Worm (Caenorhabditis elegans): ENCODE results near the gene C33H5.16.

C33H5.16 gene

DNA sequence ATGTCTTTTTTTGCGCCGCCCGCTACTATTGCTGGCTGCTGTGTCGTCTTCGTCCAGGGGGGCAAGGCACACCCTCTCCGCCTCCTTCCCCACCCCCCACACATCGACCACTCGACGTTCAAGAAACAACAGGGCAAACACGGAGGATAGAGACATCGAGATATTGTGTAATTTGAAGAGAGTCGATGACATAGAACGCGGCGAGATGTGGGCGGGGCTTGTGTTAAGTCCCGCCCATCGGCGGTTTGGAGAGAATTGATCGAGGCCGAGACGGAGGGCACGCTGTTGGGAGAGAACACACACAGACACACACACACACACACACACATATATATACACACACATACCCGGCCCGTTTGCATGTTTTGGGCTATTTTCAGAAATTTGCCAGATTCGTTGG, 42.4 kb upstream of the C33H5.16 start (continued):
- TF ChIP-seq atf-7 (tag; optimal IDR thresholded peaks at IDR 0.05) (peak; percentile 33), nhr-179 (tag; optimal IDR thresholded peaks at IDR 0.05) (no peak), rpc-1 (optimal IDR thresholded peaks at IDR 0.05) (no peak), rpc-1 (tag; optimal IDR thresholded peaks at IDR 0.05) (no peak), somi-1 (GFP tag; optimal IDR thresholded peaks at IDR 0.05) (peak; percentile 5), rec-8 (tag; optimal IDR thresholded peaks at IDR 0.05) (no peak), lin-35 (GFP tag; optimal IDR thresholded peaks at IDR 0.05) (peak in 1 of 3 experiments; percentile 58), F57C9.4 (tag; optimal IDR thresholded peaks at IDR 0.05) (no peak), ztf-18 (tag; optimal IDR thresholded peaks at IDR 0.05) (peak; percentile 39), hlh-26 (GFP tag; conservative IDR thresholded peaks at IDR 0.05) (no peak), madf-6 (GFP tag; IDR thresholded peaks at IDR 0.05) (no peak), ceh-40 (GFP tag; IDR thresholded peaks at IDR 0.05) (no peak), nhr-120 (GFP tag; IDR thresholded peaks at IDR 0.05) (no peak), K12H6.12 (tag; optimal IDR thresholded peaks at IDR 0.05) (peak; percentile 79), ZK185.1 (tag; optimal IDR thresholded peaks at IDR 0.05; ENCODE audit: poor library complexity, severe bottlenecking) (peak; percentile 27), sptf-2 (GFP tag; optimal IDR thresholded peaks at IDR 0.05) (no peak), snpc-1.3 (tag; optimal IDR thresholded peaks at IDR 0.05; ENCODE audit: insufficient read depth) (no peak), unc-62 (GFP tag; optimal IDR thresholded peaks at IDR 0.05) (no peak), die-1 (tag; optimal IDR thresholded peaks at IDR 0.05) (peak; percentile 53), nfya-2 (GFP tag; IDR thresholded peaks at IDR 0.05) (no peak), B0261.1 (tag; optimal IDR thresholded peaks at IDR 0.05) (no peak), ets-4 (GFP tag; optimal IDR thresholded peaks at IDR 0.05) (no peak), mcd-1 (GFP tag; IDR thresholded peaks at IDR 0.05) (peak; percentile 67), ceh-91 (GFP tag; IDR thresholded peaks at IDR 0.05) (no peak), cebp-1 (GFP tag; IDR thresholded peaks at IDR 0.05) (no peak), cebp-1 (tag; optimal IDR thresholded peaks at IDR 0.05) (peak; percentile 77), ceh-100 (GFP tag; IDR thresholded peaks at IDR 0.05) (peak; percentile 57), ztf-28 (GFP tag; IDR thresholded peaks at IDR 0.05) (no peak), F23B12.7 (tag; optimal IDR thresholded peaks at IDR 0.05; ENCODE audit: insufficient read depth) (no peak), F49E8.2 (tag; optimal IDR thresholded peaks at IDR 0.05; ENCODE audit: insufficient read depth) (no peak), let-526 (GFP tag; IDR thresholded peaks at IDR 0.05) (no peak), lir-1 (GFP tag; conservative IDR thresholded peaks at IDR 0.05) (no peak), F55B11.4 (tag; optimal IDR thresholded peaks at IDR 0.05; ENCODE audit: borderline replicate concordance, insufficient read depth) (no peak), Y79H2A.3 (GFP tag; conservative IDR thresholded peaks at IDR 0.05) (no peak), pbrm-1 (GFP tag; IDR thresholded peaks at IDR 0.05) (peak; percentile 55), ceh-27 (GFP tag; optimal IDR thresholded peaks at IDR 0.05) (peak; percentile 82), mel-28 (tag; optimal IDR thresholded peaks at IDR 0.05; ENCODE audit: borderline replicate concordance) (no peak), snpc-4 (GFP tag; optimal IDR thresholded peaks at IDR 0.05) (no peak), snpc-4 (tag; optimal IDR thresholded peaks at IDR 0.05) (peak in 3 of 4 experiments; percentile 15 to 63 (median 54)), hmg-1.2 (GFP tag; IDR thresholded peaks at IDR 0.05) (peak; percentile 80), bed-1 (GFP tag; IDR thresholded peaks at IDR 0.05) (no peak), ztf-6 (GFP tag; IDR thresholded peaks at IDR 0.05) (no peak), mxl-1 (tag; optimal IDR thresholded peaks at IDR 0.05) (no peak), lin-54 (GFP tag; optimal IDR thresholded peaks at IDR 0.05) (peak; percentile 22), xnd-1 (tag; optimal IDR thresholded peaks at IDR 0.05) (no peak), Y56A3A.18 (GFP tag; IDR thresholded peaks at IDR 0.05) (peak; percentile 59; the same call in 1 of the 2 replicates), hsf-1 (GFP tag; IDR thresholded peaks at IDR 0.05) (no peak), bed-2 (GFP tag; IDR thresholded peaks at IDR 0.05) (no peak), dpff-1 (tag; optimal IDR thresholded peaks at IDR 0.05) (no peak)
